Worm (Caenorhabditis elegans) whole organism, L4 larva: ENCODE data around the gene yif-1.

Experiments used
- F10B5.3 ChIP-seq: sonication (generic microtip); optimal IDR thresholded peaks from 2 replicates; lab custom pipeline; 2016; ENCODE audit warnings: mild to moderate bottlenecking, missing genetic modification characterization, missing compliant biosample characterization
- F49E8.2 ChIP-seq: sonication (generic microtip); optimal IDR thresholded peaks from 2 replicates; lab custom pipeline; 2016; ENCODE audit warnings: missing compliant biosample characterization, mild to moderate bottlenecking, missing genetic modification characterization, borderline replicate concordance
- T26A8.4 ChIP-seq: fragments of 200-800 bp; sonication (Bioruptor generic); IDR thresholded peaks from 2 replicates; pipeline ENCODE4 v1.3.6; 2022; ENCODE audit warnings: missing genetic modification characterization, missing compliant biosample characterization
- Y5F2A.4 ChIP-seq: fragments of 200-800 bp; sonication (Bioruptor generic); optimal IDR thresholded peaks from 2 replicates; lab custom pipeline; 2018; ENCODE audit warnings: mild to moderate bottlenecking, missing genetic modification characterization, missing compliant biosample characterization
- aha-1 ChIP-seq: fragments of 150-350 bp; peaks from one replicate; lab custom pipeline; 2014; ENCODE audit warnings: missing biosample characterization, missing genetic modification characterization
- aly-2 ChIP-seq: sonication (generic microtip); optimal IDR thresholded peaks from 2 replicates; lab custom pipeline; 2018; ENCODE audit warnings: missing biosample characterization, missing genetic modification characterization
- arid-1 ChIP-seq: fragments of 200-800 bp; sonication (Bioruptor generic); conservative IDR thresholded peaks from 2 replicates; pipeline ENCODE4 v1.3.6; 2022; ENCODE audit warnings: missing genetic modification reagents, missing genetic modification characterization, missing compliant biosample characterization
- attf-4 ChIP-seq: sonication (generic microtip); optimal IDR thresholded peaks from 3 replicates; lab custom pipeline; 2017; ENCODE audit warnings: missing biosample characterization, missing genetic modification characterization
- ceh-20 ChIP-seq: fragments of 200-800 bp; sonication (Bioruptor generic); IDR thresholded peaks from 2 replicates; pipeline ENCODE4 v1.3.6; 2022; ENCODE audit warnings: missing genetic modification reagents, missing genetic modification characterization, missing compliant biosample characterization
- ceh-28 ChIP-seq: fragments of 150-350 bp; optimal IDR thresholded peaks from 2 replicates; lab custom pipeline; 2014; ENCODE audit warnings: missing biosample characterization, missing genetic modification reagents, missing genetic modification characterization
- ceh-32 ChIP-seq: sonication (generic microtip); optimal IDR thresholded peaks from 2 replicates; lab custom pipeline; 2016; ENCODE audit warnings: mild to moderate bottlenecking, missing genetic modification characterization, missing compliant biosample characterization; ENCODE audit not compliant: poor library complexity
- ceh-44 ChIP-seq: fragments of 200-800 bp; sonication (Bioruptor generic); IDR thresholded peaks from 2 replicates; pipeline ENCODE4 v1.3.6; 2022; ENCODE audit warnings: missing genetic modification reagents, missing genetic modification characterization, missing compliant biosample characterization
- ceh-62 ChIP-seq: sonication (generic microtip); optimal IDR thresholded peaks from 2 replicates; lab custom pipeline; 2017; ENCODE audit warnings: missing biosample characterization, missing genetic modification characterization
- ces-1 ChIP-seq: fragments of 150-350 bp; sonication (generic microtip); optimal IDR thresholded peaks from 4 replicates; lab custom pipeline; 2014; ENCODE audit warnings: missing biosample characterization, missing genetic modification reagents, missing genetic modification characterization
- daf-16 ChIP-seq, 3 experiments: sonication (generic microtip); optimal IDR thresholded peaks; 2 replicates each; lab custom pipeline; 2016 to 2017; ENCODE audit warnings: missing genetic modification characterization in 3 of 3, missing genetic modification reagents in 3 of 3, mild to moderate bottlenecking in 2 of 3, missing compliant biosample characterization in 2 of 3, missing biosample characterization in 1 of 3, moderate library complexity in 1 of 3
- daf-19 ChIP-seq: fragments of 200-800 bp; sonication (Bioruptor generic); conservative IDR thresholded peaks from 2 replicates; pipeline ENCODE4 v1.3.6; 2022; ENCODE audit warnings: missing genetic modification characterization, missing compliant biosample characterization
- dmd-6 ChIP-seq: fragments of 200-800 bp; sonication (Bioruptor generic); IDR thresholded peaks from 2 replicates; pipeline ENCODE4 v1.3.6; 2022; ENCODE audit warnings: missing genetic modification reagents, missing genetic modification characterization, missing compliant biosample characterization
- fkh-10 ChIP-seq: fragments of 150-350 bp; optimal IDR thresholded peaks from 2 replicates; lab custom pipeline; 2014; ENCODE audit warnings: missing biosample characterization, missing genetic modification reagents, missing genetic modification characterization
- fos-1 ChIP-seq: fragments of 150-350 bp; optimal IDR thresholded peaks from 2 replicates; lab custom pipeline; 2014; ENCODE audit warnings: missing biosample characterization, missing genetic modification characterization
- gei-8 ChIP-seq: fragments of 200-800 bp; sonication (Bioruptor generic); optimal IDR thresholded peaks from 2 replicates; lab custom pipeline; 2018; ENCODE audit warnings: mild to moderate bottlenecking, missing genetic modification characterization, missing compliant biosample characterization
- hif-1 ChIP-seq, 2 experiments: sonication (generic microtip); optimal IDR thresholded peaks; 2 replicates each; lab custom pipeline; 2016 to 2017; ENCODE audit warnings: missing compliant biosample characterization in 2 of 2, missing genetic modification characterization in 2 of 2, missing genetic modification reagents in 2 of 2, missing genotype in 2 of 2, mild to moderate bottlenecking in 1 of 2
- hlh-11 ChIP-seq: fragments of 200-800 bp; sonication (Bioruptor generic); optimal IDR thresholded peaks from 2 replicates; lab custom pipeline; 2018; ENCODE audit warnings: mild to moderate bottlenecking, missing genetic modification characterization, missing compliant biosample characterization
- hlh-30 ChIP-seq: sonication (generic microtip); optimal IDR thresholded peaks from 2 replicates; lab custom pipeline; 2017; ENCODE audit warnings: antibody characterized with exemption, mild to moderate bottlenecking, missing genetic modification characterization, missing compliant biosample characterization; ENCODE audit not compliant: insufficient read depth
- hmg-1.1 ChIP-seq: fragments of 200-800 bp; sonication (Bioruptor generic); IDR thresholded peaks from 2 replicates; pipeline ENCODE4 v1.3.6; 2022; ENCODE audit warnings: missing genetic modification reagents, missing genetic modification characterization, missing compliant biosample characterization
- lin-38 ChIP-seq: fragments of 200-800 bp; sonication (Bioruptor generic); IDR thresholded peaks from 2 replicates; pipeline ENCODE4 v1.3.6; 2022; ENCODE audit warnings: missing genetic modification reagents, missing genetic modification characterization, missing compliant biosample characterization
- lir-3 ChIP-seq: sonication (generic microtip); optimal IDR thresholded peaks from 2 replicates; lab custom pipeline; 2016; ENCODE audit warnings: mild to moderate bottlenecking, missing genetic modification characterization, missing compliant biosample characterization
- lsy-2 ChIP-seq, 2 experiments: fragments of 150-350 bp in 1 of 2; sonication (generic microtip) in 1 of 2; optimal IDR thresholded peaks; 2 replicates each; lab custom pipeline; 2014 to 2017; ENCODE audit warnings: missing biosample characterization in 2 of 2, missing genetic modification characterization in 2 of 2
- madf-5 ChIP-seq, 2 experiments: fragments of 200-800 bp; sonication (Bioruptor generic); IDR thresholded peaks; 2 replicates each; pipeline ENCODE4 v1.3.6; 2022; ENCODE audit warnings: missing compliant biosample characterization in 2 of 2, missing genetic modification characterization in 2 of 2
- madf-9 ChIP-seq: fragments of 200-800 bp; sonication (Bioruptor generic); conservative IDR thresholded peaks from 2 replicates; pipeline ENCODE4 v1.3.6; 2022; ENCODE audit warnings: missing genetic modification reagents, missing genetic modification characterization, missing compliant biosample characterization
- mdl-1 ChIP-seq, 2 experiments: fragments of 150-350 bp in 1 of 2; sonication (generic microtip) in 1 of 2; optimal IDR thresholded peaks; 2 replicates each; lab custom pipeline; 2014 to 2017; ENCODE audit warnings: missing biosample characterization in 2 of 2, missing genetic modification characterization in 2 of 2
- mep-1 ChIP-seq: fragments of 150-350 bp; sonication (generic microtip); optimal IDR thresholded peaks from 3 replicates; lab custom pipeline; 2014; ENCODE audit warnings: missing biosample characterization, missing genetic modification characterization
- mes-2 ChIP-seq: sonication (generic microtip); optimal IDR thresholded peaks from 2 replicates; lab custom pipeline; 2016; ENCODE audit warnings: missing genotype, mild to moderate bottlenecking, missing genetic modification characterization, missing compliant biosample characterization; ENCODE audit not compliant: poor library complexity, severe bottlenecking
- nhr-10 ChIP-seq: fragments of 150-350 bp; optimal IDR thresholded peaks from 2 replicates; lab custom pipeline; 2014; ENCODE audit warnings: missing biosample characterization, missing genetic modification characterization
- nhr-11 ChIP-seq: fragments of 150-350 bp; optimal IDR thresholded peaks from 2 replicates; lab custom pipeline; 2014; ENCODE audit warnings: missing biosample characterization, missing genetic modification characterization
- nhr-237 ChIP-seq: sonication (generic microtip); optimal IDR thresholded peaks from 2 replicates; lab custom pipeline; 2017; ENCODE audit warnings: missing biosample characterization, missing genetic modification characterization
- nhr-28 ChIP-seq: fragments of 150-350 bp; optimal IDR thresholded peaks from 2 replicates; lab custom pipeline; 2014; ENCODE audit warnings: missing biosample characterization, missing genetic modification characterization
- nhr-42 ChIP-seq: fragments of 200-800 bp; sonication (Bioruptor generic); IDR thresholded peaks from 2 replicates; pipeline ENCODE4 v1.3.6; 2022; ENCODE audit warnings: missing genetic modification characterization, missing compliant biosample characterization
- nhr-48 ChIP-seq: sonication (generic microtip); optimal IDR thresholded peaks from 2 replicates; lab custom pipeline; 2016; ENCODE audit warnings: mild to moderate bottlenecking, missing genetic modification characterization, missing compliant biosample characterization
- nhr-6 ChIP-seq: fragments of 150-350 bp; optimal IDR thresholded peaks from 2 replicates; lab custom pipeline; 2014; ENCODE audit warnings: missing biosample characterization, missing genetic modification characterization
- rbr-2 ChIP-seq: sonication (generic microtip); optimal IDR thresholded peaks from 2 replicates; lab custom pipeline; 2016; ENCODE audit warnings: missing genotype, missing genetic modification characterization, missing compliant biosample characterization
- saeg-2 ChIP-seq: fragments of 200-800 bp; sonication (Bioruptor generic); IDR thresholded peaks from 2 replicates; pipeline ENCODE4 v1.3.6; 2022; ENCODE audit warnings: missing genetic modification reagents, missing genetic modification characterization, missing compliant biosample characterization
- set-16 ChIP-seq: fragments of 200-800 bp; sonication (Bioruptor generic); IDR thresholded peaks from 2 replicates; pipeline ENCODE4 v1.3.6; 2022; ENCODE audit warnings: missing genetic modification reagents, missing genetic modification characterization, missing compliant biosample characterization
- snpc-1.2 ChIP-seq: fragments of 200-800 bp; sonication (Bioruptor generic); IDR thresholded peaks from 2 replicates; pipeline ENCODE4 v1.3.6; 2022; ENCODE audit warnings: missing genetic modification reagents, missing genetic modification characterization, missing compliant biosample characterization
- snpc-4 ChIP-seq: fragments of 150-350 bp; optimal IDR thresholded peaks from 2 replicates; lab custom pipeline; 2014; ENCODE audit warnings: missing biosample characterization, missing genetic modification characterization
- spr-1 ChIP-seq: sonication (generic microtip); optimal IDR thresholded peaks from 2 replicates; lab custom pipeline; 2016; ENCODE audit warnings: mild to moderate bottlenecking, missing genetic modification characterization, missing compliant biosample characterization
- unc-130 ChIP-seq: sonication (generic microtip); optimal IDR thresholded peaks from 2 replicates; lab custom pipeline; 2016; ENCODE audit warnings: missing genetic modification reagents, missing genetic modification characterization, missing compliant biosample characterization
- unc-39 ChIP-seq: sonication (generic microtip); optimal IDR thresholded peaks from 2 replicates; lab custom pipeline; 2017; ENCODE audit warnings: missing biosample characterization, missing genetic modification characterization
- unc-62 ChIP-seq, 3 experiments: fragments of 150-350 bp in 1 of 3; sonication (generic microtip); optimal IDR thresholded peaks in 2 of 3; peaks in 1 of 3; 1 replicate in 1 of 3; 2 replicates in 2 of 3; lab custom pipeline; 2014 to 2017; ENCODE audit warnings: missing biosample characterization in 3 of 3, missing genetic modification characterization in 3 of 3, missing genetic modification reagents in 3 of 3, missing genotype in 1 of 3
- zag-1 ChIP-seq: fragments of 150-350 bp; optimal IDR thresholded peaks from 2 replicates; lab custom pipeline; 2014; ENCODE audit warnings: missing biosample characterization, missing genetic modification characterization
- zip-2 ChIP-seq: fragments of 150-350 bp; optimal IDR thresholded peaks from 2 replicates; lab custom pipeline; 2014; ENCODE audit warnings: missing biosample characterization, missing genetic modification characterization
- ztf-7 ChIP-seq: fragments of 150-350 bp; optimal IDR thresholded peaks from 2 replicates; lab custom pipeline; 2014; ENCODE audit warnings: missing biosample characterization, missing genetic modification characterization

The yif-1 gene

DNA sequence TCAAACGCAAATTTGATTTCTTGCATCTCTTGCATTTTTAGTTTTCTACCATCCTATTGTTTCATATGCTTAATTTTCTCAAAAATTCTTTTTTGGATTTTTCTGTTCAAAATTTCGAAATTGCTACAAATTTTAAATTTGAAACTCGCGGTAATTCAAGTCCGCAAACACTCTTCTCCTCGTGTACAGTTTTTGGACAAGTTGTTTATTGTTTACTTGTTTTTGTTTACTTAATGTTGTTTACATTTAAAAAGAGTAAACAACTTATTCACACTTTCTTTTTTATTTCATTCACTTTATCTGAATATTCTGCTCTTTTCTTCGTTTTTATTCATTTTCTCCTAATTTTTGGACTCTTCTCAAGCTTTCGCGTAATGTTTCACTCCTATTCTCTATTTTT, 36.4 kb downstream of the yif-1 start:
- TF ChIP-seq hlh-30 (no peak), spr-1 (tag; lab: Kevin White, UChicago) (no peak), F49E8.2 (peak; percentile 43), gei-8 (GFP tag; lab: Kevin White, UChicago) (no peak), zag-1 (no peak), F10B5.3 (tag; lab: Kevin White, UChicago) (no peak), arid-1 (no peak), ceh-62 (tag; lab: Kevin White, UChicago) (no peak), ceh-44 (GFP tag; lab: Robert Waterston, UW) (no peak), unc-130 (GFP tag; lab: Kevin White, UChicago) (peak; percentile 98), hmg-1.1 (no peak), daf-19 (no peak), attf-4 (tag; lab: Kevin White, UChicago) (no peak), lir-3 (tag; lab: Kevin White, UChicago) (no peak), rbr-2 (tag; lab: Kevin White, UChicago) (no peak), mdl-1 (tag; optimal IDR thresholded peaks at IDR 0.05; lab: Kevin White, UChicago) (no peak), lin-38 (GFP tag; lab: Robert Waterston, UW) (peak; percentile 43), nhr-48 (no peak), saeg-2 (GFP tag; lab: Robert Waterston, UW) (no peak), unc-62 (GFP tag; optimal IDR thresholded peaks at IDR 0.05 in 1 of 2; lab: Kevin White, UChicago) (peak in 1 of 2 experiments; percentile 81), unc-62 (tag; optimal IDR thresholded peaks at IDR 0.05; lab: Kevin White, UChicago) (no peak), set-16 (GFP tag; lab: Robert Waterston, UW) (no peak), aly-2 (no peak), ces-1 (GFP tag; lab: Kevin White, UChicago) (no peak), fos-1 (tag; lab: Kevin White, UChicago) (no peak), madf-9 (GFP tag; lab: Robert Waterston, UW) (no peak), ztf-7 (tag; lab: Kevin White, UChicago) (no peak), nhr-11 (no peak), ceh-20 (no peak), T26A8.4 (GFP tag; lab: Robert Waterston, UW) (no peak), nhr-237 (tag; lab: Kevin White, UChicago) (no peak), fkh-10 (GFP tag; lab: Kevin White, UChicago) (no peak), unc-39 (tag; lab: Kevin White, UChicago) (no peak), nhr-10 (no peak)

DNA sequence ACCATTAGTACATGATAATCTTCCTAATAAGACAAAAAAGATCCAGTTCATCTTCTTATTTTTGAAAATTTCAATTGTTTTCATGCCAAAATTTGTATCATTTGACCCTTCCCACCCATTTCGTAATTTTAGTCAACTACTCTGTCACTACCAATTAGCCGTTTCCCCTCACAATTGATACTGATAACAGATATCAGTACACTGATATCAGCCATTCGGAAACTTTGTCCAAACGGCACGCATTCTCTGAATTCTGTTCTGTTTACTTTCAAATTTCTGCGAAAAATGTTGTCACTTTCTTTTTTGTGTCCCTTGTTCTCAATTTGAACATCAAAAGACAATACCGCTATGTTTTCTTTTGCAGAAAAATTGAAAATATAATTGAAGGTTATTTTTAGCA, 42.1 kb downstream of the yif-1 start:
- TF ChIP-seq gei-8 (GFP tag; lab: Kevin White, UChicago) = no peak
- TF ChIP-seq nhr-28 (tag; lab: Kevin White, UChicago) = peak; percentile 78
- no peak for TF ChIP-seq arid-1
- no peak for TF ChIP-seq nhr-6 (tag; lab: Kevin White, UChicago)
- TF ChIP-seq daf-16 (GFP tag; optimal IDR thresholded peaks at IDR 0.05; lab: Kevin White, UChicago) = no peak
- peak; percentile 82 for TF ChIP-seq daf-16 (tag; optimal IDR thresholded peaks at IDR 0.05; lab: Kevin White, UChicago)
- no peak for TF ChIP-seq ceh-32 (tag; lab: Kevin White, UChicago)
- TF ChIP-seq zip-2 (tag; lab: Kevin White, UChicago) = no peak
- no peak for TF ChIP-seq nhr-42 (GFP tag; lab: Robert Waterston, UW)
- TF ChIP-seq hlh-11 (tag; lab: Kevin White, UChicago) = peak; percentile 56
- peak in 1 of 2 experiments; percentile 29 for TF ChIP-seq unc-62 (GFP tag; optimal IDR thresholded peaks at IDR 0.05 in 1 of 2; lab: Kevin White, UChicago)
- TF ChIP-seq unc-62 (tag; optimal IDR thresholded peaks at IDR 0.05; lab: Kevin White, UChicago) = no peak
- no peak for TF ChIP-seq fkh-10 (GFP tag; lab: Kevin White, UChicago)
- no peak for TF ChIP-seq snpc-1.2 (GFP tag; lab: Robert Waterston, UW)
- no peak for TF ChIP-seq mep-1
- TF ChIP-seq Y5F2A.4 = no peak
- TF ChIP-seq dmd-6 (GFP tag; lab: Robert Waterston, UW) = peak; percentile 61
- no peak for TF ChIP-seq aha-1 (tag; lab: Kevin White, UChicago)
- no peak for TF ChIP-seq lsy-2 (tag; optimal IDR thresholded peaks at IDR 0.05; lab: Kevin White, UChicago)
- no peak for TF ChIP-seq hif-1 (tag; optimal IDR thresholded peaks at IDR 0.05; lab: Kevin White, UChicago)
- no peak for TF ChIP-seq ceh-20
- TF ChIP-seq ceh-28 (tag; lab: Kevin White, UChicago) = no peak
- no peak for TF ChIP-seq madf-5 (GFP tag; IDR thresholded peaks at IDR 0.05; lab: Robert Waterston, UW)
- TF ChIP-seq hlh-30 = peak; percentile 12
- no peak for TF ChIP-seq mes-2 (tag; lab: Kevin White, UChicago)
- no peak for TF ChIP-seq daf-19
- no peak for TF ChIP-seq snpc-4 (tag; lab: Kevin White, UChicago)
